Worm (Caenorhabditis elegans) whole organism, L4/young adult: ENCODE data around the gene sre-14.

ENCODE experiments used
- W03F9.2 ChIP-seq: fragments of 150-350 bp; optimal IDR thresholded peaks from 2 replicates; lab custom pipeline; 2014; ENCODE audit warnings: missing biosample characterization, missing genetic modification characterization
- dao-5 ChIP-seq: sonication (generic microtip); optimal IDR thresholded peaks from 2 replicates; lab custom pipeline; 2016; ENCODE audit warnings: missing genotype, missing genetic modification characterization, moderate library complexity, missing compliant biosample characterization
- him-1 ChIP-seq: sonication (generic microtip); optimal IDR thresholded peaks from 2 replicates; lab custom pipeline; 2016; ENCODE audit warnings: missing genotype, missing genetic modification reagents, missing genetic modification characterization, missing compliant biosample characterization

ce11 chrIV:12238851-12239250 is 22.4 kb downstream of the sre-14 start, which contains the start of gene sre-19:
- TF ChIP-seq him-1 (no peak), W03F9.2 (tag; lab: Kevin White, UChicago) (no peak), dao-5 (no peak)
